Worm (Caenorhabditis elegans) whole organism, L3 larva: ENCODE data around the gene fbxa-50.
A peak's percentile ranks its signal among the peaks of the same experiment; 100 is the strongest.

Source experiments
- R02D3.7 ChIP-seq: fragments of 150-350 bp; optimal IDR thresholded peaks from 2 replicates; lab custom pipeline; 2014; ENCODE audit warnings: missing biosample characterization, missing genetic modification characterization
- ZK546.5 ChIP-seq: sonication (generic microtip); optimal IDR thresholded peaks from 2 replicates; lab custom pipeline; 2017; ENCODE audit warnings: missing biosample characterization, missing genetic modification characterization
- aly-2 ChIP-seq: fragments of 150-350 bp; optimal IDR thresholded peaks from 2 replicates; lab custom pipeline; 2014; ENCODE audit warnings: missing biosample characterization, missing genetic modification characterization
- ama-1 ChIP-seq: fragments of 150-350 bp; optimal IDR thresholded peaks from 2 replicates; lab custom pipeline; 2018
- ceh-16 ChIP-seq: sonication (generic microtip); optimal IDR thresholded peaks from 2 replicates; lab custom pipeline; 2017; ENCODE audit warnings: missing biosample characterization, missing genetic modification characterization
- ceh-28 ChIP-seq: fragments of 150-350 bp; optimal IDR thresholded peaks from 2 replicates; lab custom pipeline; 2014; ENCODE audit warnings: missing biosample characterization, missing genetic modification reagents, missing genetic modification characterization
- ceh-9 ChIP-seq: sonication (generic microtip); optimal IDR thresholded peaks from 2 replicates; lab custom pipeline; 2018; ENCODE audit warnings: missing biosample characterization, missing genetic modification characterization
- daf-12 ChIP-seq: fragments of 150-350 bp; optimal IDR thresholded peaks from 2 replicates; lab custom pipeline; 2014; ENCODE audit warnings: missing biosample characterization, missing genetic modification reagents, missing genetic modification characterization
- egl-27 ChIP-seq: sonication (generic microtip); optimal IDR thresholded peaks from 4 replicates; lab custom pipeline; 2017; ENCODE audit warnings: missing biosample characterization, missing genetic modification reagents, missing genetic modification characterization
- egl-5 ChIP-seq: fragments of 150-350 bp; optimal IDR thresholded peaks from 2 replicates; lab custom pipeline; 2017; ENCODE audit warnings: missing biosample characterization, missing genetic modification reagents, missing genetic modification characterization, inconsistent platforms
- elt-1 ChIP-seq: fragments of 150-350 bp; optimal IDR thresholded peaks from 2 replicates; lab custom pipeline; 2014; ENCODE audit warnings: missing biosample characterization, missing genetic modification characterization
- elt-2 ChIP-seq: sonication (generic microtip); optimal IDR thresholded peaks from 2 replicates; lab custom pipeline; 2016; ENCODE audit warnings: missing genetic modification reagents, mild to moderate bottlenecking, missing genetic modification characterization, missing compliant biosample characterization
- elt-3 ChIP-seq, 3 experiments: fragments of 150-350 bp in 1 of 3; sonication (generic microtip) in 2 of 3; optimal IDR thresholded peaks; 2 replicates in 2 of 3; 4 replicates in 1 of 3; lab custom pipeline; 2014 to 2017; ENCODE audit warnings: missing biosample characterization in 3 of 3, missing genetic modification characterization in 3 of 3
- eor-1 ChIP-seq, 2 experiments: fragments of 150-350 bp; optimal IDR thresholded peaks; 2 replicates each; lab custom pipeline; 2014 to 2018; ENCODE audit warnings: missing biosample characterization in 2 of 2, missing genetic modification characterization in 2 of 2
- fkh-10 ChIP-seq: sonication (generic microtip); optimal IDR thresholded peaks from 2 replicates; lab custom pipeline; 2017; ENCODE audit warnings: missing biosample characterization, missing genetic modification reagents, missing genetic modification characterization
- fos-1 ChIP-seq: fragments of 150-350 bp; optimal IDR thresholded peaks from 2 replicates; lab custom pipeline; 2014; ENCODE audit warnings: missing biosample characterization, missing genetic modification characterization
- hmg-11 ChIP-seq: sonication (generic microtip); optimal IDR thresholded peaks from 2 replicates; lab custom pipeline; 2016; ENCODE audit warnings: missing genetic modification characterization, missing compliant biosample characterization
- jun-1 ChIP-seq: fragments of 150-350 bp; optimal IDR thresholded peaks from 2 replicates; lab custom pipeline; 2014; ENCODE audit warnings: missing biosample characterization, missing genetic modification reagents, missing genetic modification characterization
- lin-15B ChIP-seq: fragments of 150-350 bp; optimal IDR thresholded peaks from 2 replicates; lab custom pipeline; 2014; ENCODE audit warnings: missing biosample characterization, missing genetic modification characterization
- lin-39 ChIP-seq: fragments of 150-350 bp; optimal IDR thresholded peaks from 2 replicates; lab custom pipeline; 2018; ENCODE audit warnings: missing biosample characterization, missing genetic modification reagents, missing genetic modification characterization
- lsy-12 ChIP-seq: sonication (generic microtip); optimal IDR thresholded peaks from 2 replicates; lab custom pipeline; 2016; ENCODE audit warnings: mild to moderate bottlenecking, missing genetic modification characterization, missing compliant biosample characterization
- mdl-1 ChIP-seq: fragments of 150-350 bp; optimal IDR thresholded peaks from 2 replicates; lab custom pipeline; 2014; ENCODE audit warnings: missing biosample characterization, missing genetic modification characterization
- mml-1 ChIP-seq: fragments of 150-350 bp; sonication (generic microtip); optimal IDR thresholded peaks from 3 replicates; lab custom pipeline; 2014; ENCODE audit warnings: missing biosample characterization, missing genetic modification characterization
- nhr-11 ChIP-seq: fragments of 150-350 bp; optimal IDR thresholded peaks from 2 replicates; lab custom pipeline; 2014; ENCODE audit warnings: missing biosample characterization, missing genetic modification characterization
- nhr-12 ChIP-seq: fragments of 150-350 bp; optimal IDR thresholded peaks from 2 replicates; lab custom pipeline; 2014; ENCODE audit warnings: missing biosample characterization, missing genetic modification characterization
- nhr-23 ChIP-seq: fragments of 150-350 bp; optimal IDR thresholded peaks from 2 replicates; lab custom pipeline; 2014; ENCODE audit warnings: missing biosample characterization, missing genetic modification reagents, missing genetic modification characterization
- nhr-28 ChIP-seq: fragments of 150-350 bp; optimal IDR thresholded peaks from 2 replicates; lab custom pipeline; 2014; ENCODE audit warnings: missing biosample characterization, missing genetic modification characterization
- nhr-67 ChIP-seq: fragments of 150-350 bp; optimal IDR thresholded peaks from 2 replicates; lab custom pipeline; 2014; ENCODE audit warnings: missing biosample characterization, missing genetic modification characterization
- nhr-76 ChIP-seq: fragments of 150-350 bp; sonication (generic microtip); optimal IDR thresholded peaks from 5 replicates; lab custom pipeline; 2014; ENCODE audit warnings: missing biosample characterization, missing genetic modification characterization
- nhr-77 ChIP-seq: fragments of 150-350 bp; optimal IDR thresholded peaks from 2 replicates; lab custom pipeline; 2014; ENCODE audit warnings: missing biosample characterization, missing genetic modification characterization
- pqm-1 ChIP-seq: fragments of 150-350 bp; optimal IDR thresholded peaks from 2 replicates; lab custom pipeline; 2017; ENCODE audit warnings: missing biosample characterization, missing genetic modification characterization, inconsistent platforms
- sea-2 ChIP-seq: fragments of 150-350 bp; sonication (generic microtip); optimal IDR thresholded peaks from 4 replicates; lab custom pipeline; 2014; ENCODE audit warnings: missing biosample characterization, missing genetic modification reagents, missing genetic modification characterization
- snpc-4 ChIP-seq: fragments of 150-350 bp; optimal IDR thresholded peaks from 2 replicates; lab custom pipeline; 2014; ENCODE audit warnings: missing biosample characterization, missing genetic modification characterization
- tbx-2 ChIP-seq: sonication (generic microtip); optimal IDR thresholded peaks from 2 replicates; lab custom pipeline; 2016; ENCODE audit warnings: mild to moderate bottlenecking, missing genetic modification characterization, missing compliant biosample characterization
- unc-62 ChIP-seq: fragments of 150-350 bp; sonication (generic microtip); optimal IDR thresholded peaks from 4 replicates; lab custom pipeline; 2014; ENCODE audit warnings: missing biosample characterization, missing genetic modification reagents, missing genetic modification characterization
- zag-1 ChIP-seq: fragments of 150-350 bp; optimal IDR thresholded peaks from 2 replicates; lab custom pipeline; 2014; ENCODE audit warnings: missing biosample characterization, missing genetic modification characterization
- ztf-11 ChIP-seq: fragments of 150-350 bp; optimal IDR thresholded peaks from 2 replicates; lab custom pipeline; 2014; ENCODE audit warnings: missing biosample characterization, missing genetic modification characterization

fbxa-50 gene

DNA sequence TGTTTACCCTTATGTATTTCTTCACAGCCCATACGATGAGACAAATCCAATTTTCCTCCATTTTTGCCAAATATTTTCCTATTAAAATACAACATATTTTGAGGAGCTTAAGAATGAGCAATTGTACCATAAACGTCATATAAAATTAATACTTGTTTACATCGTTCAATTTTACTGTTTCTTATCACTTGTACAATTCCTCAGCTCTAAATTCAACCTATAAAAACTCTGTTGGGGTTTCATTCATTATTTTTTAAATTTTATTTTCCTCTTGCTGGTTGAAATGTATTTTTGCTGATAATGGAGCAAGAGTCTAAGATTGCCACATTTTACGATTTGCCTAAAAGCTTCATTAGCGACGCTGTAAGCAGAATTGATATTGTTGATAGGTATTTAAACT, 15.1 kb upstream of the fbxa-50 start, which contains the start of gene fbxa-75:
fbxa-75 (plus strand) TSS at position 301 of the 400 bp plus-strand sequence.
- TF ChIP-seq nhr-67 (tag; lab: Kevin White, UChicago), result no peak
- no peak for TF ChIP-seq tbx-2
- TF ChIP-seq ceh-16 (tag; lab: Kevin White, UChicago), result no peak
- no peak for TF ChIP-seq egl-5
- TF ChIP-seq nhr-76 (tag; lab: Kevin White, UChicago), result no peak
- TF ChIP-seq mdl-1 (tag; lab: Kevin White, UChicago), result no peak
- no peak for TF ChIP-seq nhr-11 (tag; lab: Kevin White, UChicago)
- no peak for TF ChIP-seq unc-62
- TF ChIP-seq fkh-10 (GFP tag; lab: Kevin White, UChicago), result no peak
- TF ChIP-seq nhr-77 (tag; lab: Kevin White, UChicago), result no peak
- no peak for TF ChIP-seq lsy-12
- no peak for TF ChIP-seq lin-15B (tag; lab: Kevin White, UChicago)
- no peak for TF ChIP-seq sea-2 (GFP tag; lab: Kevin White, UChicago)

DNA sequence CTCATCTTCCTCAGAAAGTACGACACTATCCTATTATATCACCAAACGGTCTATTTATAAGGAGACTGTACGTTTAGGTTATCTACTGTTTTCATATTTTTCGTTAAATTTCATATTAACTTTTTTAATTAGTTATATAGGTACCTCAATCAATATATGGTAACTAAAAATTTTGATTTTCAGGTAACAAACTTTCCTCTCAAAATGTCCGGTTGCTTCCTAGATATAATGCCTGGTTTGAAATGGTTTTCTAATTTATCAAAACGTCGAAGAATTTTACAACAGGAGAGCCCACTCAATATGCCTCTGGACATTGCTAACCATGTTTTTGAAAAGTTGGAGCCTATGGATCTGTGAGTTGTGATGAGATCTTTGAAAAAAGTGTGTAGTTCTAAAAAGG, 9.3 kb upstream of the fbxa-50 start, which contains the start of gene fbxa-28:
fbxa-28 (plus strand) TSS at position 301 of the 400 bp plus-strand sequence.
- TF ChIP-seq ceh-28 (tag; lab: Kevin White, UChicago), result no peak
- TF ChIP-seq daf-12 (tag; lab: Kevin White, UChicago), result no peak
- no peak for TF ChIP-seq snpc-4 (tag; lab: Kevin White, UChicago)
- no peak for TF ChIP-seq fos-1 (tag; lab: Kevin White, UChicago)
- no peak for TF ChIP-seq jun-1
- no peak for TF ChIP-seq nhr-77 (tag; lab: Kevin White, UChicago)
- TF ChIP-seq eor-1 (tag; optimal IDR thresholded peaks at IDR 0.05; lab: Kevin White, UChicago), result no peak
- TF ChIP-seq elt-1 (tag; lab: Kevin White, UChicago), result no peak
- no peak for TF ChIP-seq elt-3 (tag; optimal IDR thresholded peaks at IDR 0.05; lab: Kevin White, UChicago)
- no peak for TF ChIP-seq egl-5
- no peak for TF ChIP-seq nhr-23
- TF ChIP-seq nhr-28 (tag; lab: Kevin White, UChicago), result no peak
- no peak for TF ChIP-seq elt-2 (tag; lab: Kevin White, UChicago)
- no peak for TF ChIP-seq ZK546.5
- no peak for TF ChIP-seq pqm-1 (tag; lab: Kevin White, UChicago)
- TF ChIP-seq aly-2 (tag; lab: Kevin White, UChicago), result no peak

DNA sequence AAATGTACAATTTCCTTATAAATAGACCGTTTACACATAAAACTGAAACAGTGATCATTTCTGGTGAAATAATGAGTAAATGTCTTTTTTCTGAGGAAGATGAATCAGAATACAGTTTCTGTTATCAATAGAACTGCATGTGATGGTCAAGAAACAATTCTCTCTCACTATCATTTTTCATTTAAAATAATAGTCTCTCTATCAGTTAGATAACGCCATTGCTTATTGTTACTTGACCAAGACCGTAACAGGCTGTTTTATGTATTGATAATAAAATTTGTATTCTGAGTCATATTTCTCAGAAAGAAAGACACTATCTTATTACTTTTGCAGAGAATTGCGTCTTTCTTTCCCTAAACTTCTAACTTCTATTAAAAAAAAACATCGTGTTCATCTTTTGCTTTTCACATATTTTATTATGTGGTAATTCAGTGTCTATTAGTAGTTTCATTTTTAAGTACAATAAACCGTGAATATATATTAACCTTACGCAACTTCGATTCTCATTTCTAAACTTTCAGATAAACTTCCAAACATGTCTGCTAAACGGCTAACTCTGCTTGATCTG, 6.9 kb upstream of the fbxa-50 start, which contains the start of gene fbxa-35:
fbxa-35 (plus strand) TSS at position 518 of the 568 bp plus-strand sequence.
- peak; percentile 63 for TF ChIP-seq elt-2 (tag; lab: Kevin White, UChicago)
- TF ChIP-seq ama-1 (lab: Kevin White, UChicago), result no peak
- TF ChIP-seq ceh-16 (tag; lab: Kevin White, UChicago), result no peak
- TF ChIP-seq pqm-1 (tag; lab: Kevin White, UChicago), result peak; percentile 86
- no peak for TF ChIP-seq ztf-11 (tag; lab: Kevin White, UChicago)
- TF ChIP-seq egl-5, result no peak
- no peak for TF ChIP-seq nhr-11 (tag; lab: Kevin White, UChicago)
- TF ChIP-seq, all 47 proteins: peak for 2

DNA sequence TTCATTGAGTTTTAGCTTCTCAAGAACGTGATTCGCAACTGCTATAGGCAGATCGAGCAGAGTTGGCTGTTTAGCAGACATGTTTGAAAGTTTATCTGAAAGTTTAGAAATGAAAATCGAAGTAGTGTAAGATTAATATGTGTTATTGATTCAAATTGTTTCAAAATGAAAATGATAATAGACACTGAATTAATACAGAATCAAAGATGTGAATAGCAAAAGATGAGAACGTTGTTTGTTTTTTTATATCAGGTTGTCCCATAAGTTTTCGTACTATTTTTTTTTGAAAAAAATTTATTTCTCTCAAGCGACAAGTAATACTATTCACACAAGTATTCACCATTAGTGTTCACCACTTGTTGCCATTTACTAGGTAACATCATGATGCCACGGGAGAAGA, 4.8 kb upstream of the fbxa-50 start, which contains the start of gene fbxa-36:
fbxa-36 (minus strand) TSS at position 101 of the 400 bp plus-strand sequence.
- TF ChIP-seq R02D3.7 (no peak), ZK546.5 (no peak), mml-1 (no peak), hmg-11 (tag; lab: Kevin White, UChicago) (no peak), nhr-12 (tag; lab: Kevin White, UChicago) (no peak), fos-1 (tag; lab: Kevin White, UChicago) (no peak), egl-27 (tag; lab: Kevin White, UChicago) (no peak), eor-1 (tag; optimal IDR thresholded peaks at IDR 0.05; lab: Kevin White, UChicago) (no peak), ama-1 (lab: Kevin White, UChicago) (no peak), zag-1 (tag; lab: Kevin White, UChicago) (no peak), nhr-77 (tag; lab: Kevin White, UChicago) (no peak), ztf-11 (tag; lab: Kevin White, UChicago) (no peak), pqm-1 (tag; lab: Kevin White, UChicago) (no peak), lin-39 (tag; lab: Kevin White, UChicago) (no peak), elt-1 (tag; lab: Kevin White, UChicago) (no peak), mdl-1 (tag; lab: Kevin White, UChicago) (no peak), ceh-9 (tag; lab: Kevin White, UChicago) (no peak), nhr-11 (tag; lab: Kevin White, UChicago) (no peak)
